Worm (Caenorhabditis elegans): Measurements from ENCODE around the gene K12D9.1.

K12D9.1 gene

ce11 chrV:3021306-3021705, 7.0 kb downstream of the K12D9.1 start, which contains the start of gene irld-12:
Gene irld-12 (minus strand): TSS chrV:3021406.
- no peak for TF ChIP-seq sma-9 (GFP tag; optimal IDR thresholded peaks at IDR 0.05)
- TF ChIP-seq sma-9 (tag; optimal IDR thresholded peaks at IDR 0.05), result no peak
- no peak for TF ChIP-seq ceh-82 (tag; optimal IDR thresholded peaks at IDR 0.05)
- TF ChIP-seq egl-27 (tag; optimal IDR thresholded peaks at IDR 0.05), result no peak
- TF ChIP-seq ztf-11 (tag; optimal IDR thresholded peaks at IDR 0.05), result no peak
- no peak for TF ChIP-seq nhr-6 (tag; optimal IDR thresholded peaks at IDR 0.05)
- no peak for TF ChIP-seq nhr-21 (tag; optimal IDR thresholded peaks at IDR 0.05)
- no peak for TF ChIP-seq F13H6.1 (tag; optimal IDR thresholded peaks at IDR 0.05)
- no peak for TF ChIP-seq crh-2 (tag; optimal IDR thresholded peaks at IDR 0.05)
- no peak for TF ChIP-seq unc-39 (tag; optimal IDR thresholded peaks at IDR 0.05)
- no peak for TF ChIP-seq R02D3.7 (tag; optimal IDR thresholded peaks at IDR 0.05)
- no peak for TF ChIP-seq C34F6.9 (tag; optimal IDR thresholded peaks at IDR 0.05)
- TF ChIP-seq sma-3 (GFP tag; optimal IDR thresholded peaks at IDR 0.05), result no peak
- TF ChIP-seq skn-1 (tag; optimal IDR thresholded peaks at IDR 0.05), result no peak
- no peak for TF ChIP-seq ceh-16 (tag; optimal IDR thresholded peaks at IDR 0.05)
- TF ChIP-seq nhr-10 (tag; optimal IDR thresholded peaks at IDR 0.05), result no peak

ce11 chrV:3024274-3024673, 10.0 kb downstream of the K12D9.1 start, which contains the start of gene asp-8:
Gene asp-8 (plus strand): TSS chrV:3024549.
- TF ChIP-seq nhr-237 (tag; optimal IDR thresholded peaks at IDR 0.05) (no peak), sma-9 (GFP tag; optimal IDR thresholded peaks at IDR 0.05) (peak; percentile 45), sma-9 (tag; optimal IDR thresholded peaks at IDR 0.05) (no peak), fos-1 (tag; optimal IDR thresholded peaks at IDR 0.05) (peak; percentile 28)

- TF ChIP-seq mab-5 (tag; optimal IDR thresholded peaks at IDR 0.05) (no peak), nhr-23 (tag; optimal IDR thresholded peaks at IDR 0.05) (no peak), ztf-4 (tag; optimal IDR thresholded peaks at IDR 0.05) (no peak), skn-1 (tag; optimal IDR thresholded peaks at IDR 0.05) (no peak), ZK546.5 (tag; optimal IDR thresholded peaks at IDR 0.05) (no peak), mdl-1 (tag; optimal IDR thresholded peaks at IDR 0.05) (no peak), sem-4 (tag; optimal IDR thresholded peaks at IDR 0.05) (no peak), nhr-12 (tag; optimal IDR thresholded peaks at IDR 0.05) (no peak), lsy-2 (tag; optimal IDR thresholded peaks at IDR 0.05) (no peak), peb-1 (tag; optimal IDR thresholded peaks at IDR 0.05) (no peak), nhr-77 (tag; optimal IDR thresholded peaks at IDR 0.05) (no peak), lin-39 (tag; optimal IDR thresholded peaks at IDR 0.05) (no peak), nhr-21 (tag; optimal IDR thresholded peaks at IDR 0.05) (no peak), gmeb-1 (tag; optimal IDR thresholded peaks at IDR 0.05) (no peak), aly-2 (tag; optimal IDR thresholded peaks at IDR 0.05) (no peak), sma-3 (GFP tag; optimal IDR thresholded peaks at IDR 0.05) (no peak), lin-13 (GFP tag; optimal IDR thresholded peaks at IDR 0.05) (no peak), nhr-129 (tag; optimal IDR thresholded peaks at IDR 0.05) (no peak), C34F6.9 (tag; optimal IDR thresholded peaks at IDR 0.05) (no peak)
Observed at ce11 chrV:3028205-3028604, 13.9 kb downstream of the K12D9.1 start, which contains the start of gene asp-7. Gene asp-7 (plus strand): TSS chrV:3028285.

ce11 chrV:3032343-3032742, 18.1 kb downstream of the K12D9.1 start, which contains the start of gene irld-38:
Gene irld-38 (minus strand): TSS chrV:3032443.
- TF ChIP-seq nhr-129 (tag; optimal IDR thresholded peaks at IDR 0.05) (no peak), alr-1 (tag; optimal IDR thresholded peaks at IDR 0.05) (no peak), nhr-23 (tag; optimal IDR thresholded peaks at IDR 0.05) (no peak), nhr-25 (tag; optimal IDR thresholded peaks at IDR 0.05) (no peak), nhr-10 (tag; optimal IDR thresholded peaks at IDR 0.05) (no peak), unc-39 (tag; optimal IDR thresholded peaks at IDR 0.05) (no peak), nhr-77 (tag; optimal IDR thresholded peaks at IDR 0.05) (no peak)

- no peak for TF ChIP-seq ceh-82 (tag; optimal IDR thresholded peaks at IDR 0.05)
- no peak for TF ChIP-seq C34F6.9 (tag; optimal IDR thresholded peaks at IDR 0.05)
- no peak for TF ChIP-seq R02D3.7 (tag; optimal IDR thresholded peaks at IDR 0.05)
- TF ChIP-seq unc-62 (GFP tag; optimal IDR thresholded peaks at IDR 0.05), result no peak
- no peak for TF ChIP-seq elt-3 (tag; optimal IDR thresholded peaks at IDR 0.05)
Observed at ce11 chrV:3034236-3034635, 20.0 kb downstream of the K12D9.1 start, which contains the start of gene srw-8. Gene srw-8 (minus strand): TSS chrV:3034336.
